Worm (Caenorhabditis elegans) whole organism, L2 larva: ENCODE data around the gene T16A9.3.

Experiments used
- C34F6.9 ChIP-seq: fragments of 150-350 bp; optimal IDR thresholded peaks from 2 replicates; lab custom pipeline; 2014; ENCODE audit warnings: missing biosample characterization, missing genetic modification characterization
- ZK546.5 ChIP-seq: sonication (generic microtip); optimal IDR thresholded peaks from 2 replicates; lab custom pipeline; 2017; ENCODE audit warnings: missing biosample characterization, missing genetic modification characterization
- alr-1 ChIP-seq: fragments of 150-350 bp; optimal IDR thresholded peaks from 2 replicates; lab custom pipeline; 2014; ENCODE audit warnings: missing biosample characterization, missing genetic modification characterization
- blmp-1 ChIP-seq: sonication (generic microtip); optimal IDR thresholded peaks from 2 replicates; lab custom pipeline; 2017; ENCODE audit warnings: missing genetic modification characterization, mild to moderate bottlenecking, missing compliant biosample characterization, antibody characterized with exemption, moderate library complexity; ENCODE audit not compliant: insufficient read depth
- crh-2 ChIP-seq: sonication (generic microtip); optimal IDR thresholded peaks from 2 replicates; lab custom pipeline; 2017; ENCODE audit warnings: missing biosample characterization, missing genetic modification characterization
- lin-39 ChIP-seq: fragments of 150-350 bp; optimal IDR thresholded peaks from 2 replicates; lab custom pipeline; 2014; ENCODE audit warnings: missing biosample characterization, missing genetic modification reagents, missing genetic modification characterization
- mab-5 ChIP-seq: fragments of 150-350 bp; optimal IDR thresholded peaks from 2 replicates; lab custom pipeline; 2014; ENCODE audit warnings: missing biosample characterization, missing genetic modification characterization
- nhr-12 ChIP-seq: fragments of 150-350 bp; optimal IDR thresholded peaks from 2 replicates; lab custom pipeline; 2014; ENCODE audit warnings: missing biosample characterization, missing genetic modification characterization
- nhr-21 ChIP-seq: fragments of 150-350 bp; optimal IDR thresholded peaks from 2 replicates; lab custom pipeline; 2014; ENCODE audit warnings: missing biosample characterization, missing genetic modification characterization
- ztf-11 ChIP-seq: sonication (generic microtip); optimal IDR thresholded peaks from 2 replicates; lab custom pipeline; 2017; ENCODE audit warnings: missing biosample characterization, missing genetic modification characterization

ce11 chrV:14200086-14200485 is 5.2 kb upstream of the T16A9.3 start:
- TF ChIP-seq nhr-12 = peak; percentile 30
- peak; percentile 94 for TF ChIP-seq crh-2 (tag; lab: Kevin White, UChicago)
- peak; percentile 66 for TF ChIP-seq mab-5
- peak; percentile 90 for TF ChIP-seq nhr-21 (tag; lab: Kevin White, UChicago)
- TF ChIP-seq lin-39 (tag; lab: Kevin White, UChicago) = no peak
- no peak for TF ChIP-seq ZK546.5 (tag; lab: Kevin White, UChicago)
- TF ChIP-seq blmp-1 (tag; lab: Kevin White, UChicago) = peak; percentile 66
- TF ChIP-seq C34F6.9 (tag; lab: Kevin White, UChicago) = peak; percentile 97
- no peak for TF ChIP-seq ztf-11 (tag; lab: Kevin White, UChicago)
- no peak for TF ChIP-seq alr-1 (tag; lab: Kevin White, UChicago)
